Worm (Caenorhabditis elegans) whole organism, L1 larva: ENCODE data around the gene nhr-28.

Experiments used
- alr-1 ChIP-seq: fragments of 200-800 bp; sonication (Bioruptor generic); optimal IDR thresholded peaks from 2 replicates; lab custom pipeline; 2018; ENCODE audit warnings: borderline replicate concordance, mild to moderate bottlenecking, missing genetic modification characterization, missing compliant biosample characterization
- ces-1 ChIP-seq: fragments of 150-350 bp; optimal IDR thresholded peaks from 2 replicates; lab custom pipeline; 2014; ENCODE audit warnings: missing biosample characterization, missing genetic modification reagents, missing genetic modification characterization
- dpl-1 ChIP-seq, 3 experiments: fragments of 150-350 bp in 2 of 3; sonication (generic microtip) in 1 of 3; optimal IDR thresholded peaks; 2 replicates each; lab custom pipeline; 2014 to 2017; ENCODE audit warnings: missing biosample characterization in 3 of 3, missing genetic modification characterization in 3 of 3, missing genetic modification reagents in 3 of 3
- dsc-1 ChIP-seq: sonication (generic microtip); optimal IDR thresholded peaks from 2 replicates; lab custom pipeline; 2016; ENCODE audit warnings: mild to moderate bottlenecking, missing genetic modification characterization, missing compliant biosample characterization
- elt-2 ChIP-seq: sonication (generic microtip); optimal IDR thresholded peaks from 2 replicates; lab custom pipeline; 2016; ENCODE audit warnings: missing genetic modification characterization, mild to moderate bottlenecking, inconsistent platforms, missing compliant biosample characterization, missing genetic modification reagents
- grh-1 ChIP-seq: fragments of 200-800 bp; sonication (Bioruptor generic); IDR thresholded peaks from 2 replicates; pipeline ENCODE4 v1.3.6; 2022; ENCODE audit warnings: missing genetic modification reagents, missing genetic modification characterization, missing compliant biosample characterization
- nhr-12 ChIP-seq: sonication (generic microtip); optimal IDR thresholded peaks from 2 replicates; lab custom pipeline; 2017; ENCODE audit warnings: missing biosample characterization, missing genetic modification characterization
- nhr-237 ChIP-seq: fragments of 150-350 bp; optimal IDR thresholded peaks from 2 replicates; lab custom pipeline; 2014; ENCODE audit warnings: missing biosample characterization, missing genetic modification characterization
- tlp-1 ChIP-seq: fragments of 150-350 bp; optimal IDR thresholded peaks from 2 replicates; lab custom pipeline; 2014; ENCODE audit warnings: missing biosample characterization, missing genetic modification characterization
- unc-62 ChIP-seq: fragments of 150-350 bp; optimal IDR thresholded peaks from 2 replicates; lab custom pipeline; 2014; ENCODE audit warnings: missing biosample characterization, missing genetic modification reagents, missing genetic modification characterization

DNA sequence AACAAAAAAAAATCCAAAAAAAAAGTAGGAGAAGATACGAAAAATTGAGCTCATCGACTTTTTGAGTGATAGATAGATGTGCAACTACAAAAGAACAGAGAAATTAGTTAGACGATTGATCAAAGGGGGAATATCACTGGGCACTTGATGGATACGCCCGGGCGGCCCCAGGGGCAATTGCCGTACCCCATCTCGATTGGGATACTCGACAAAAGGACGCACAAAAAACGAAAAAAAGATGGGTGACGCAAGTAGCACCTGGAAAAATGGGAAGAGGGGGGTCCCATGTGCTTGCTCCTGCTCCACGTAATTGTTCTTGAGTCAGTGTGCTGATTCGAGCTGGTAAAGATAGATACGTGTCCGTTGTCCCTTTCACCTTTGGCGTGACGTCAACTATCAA, 6.2 kb downstream of the nhr-28 start:
- TF ChIP-seq alr-1 (tag; lab: Kevin White, UChicago) (no peak), ces-1 (GFP tag; lab: Kevin White, UChicago) (no peak), elt-2 (no peak), tlp-1 (no peak), dpl-1 (GFP tag; optimal IDR thresholded peaks at IDR 0.05; lab: Kevin White, UChicago) (no peak), nhr-12 (tag; lab: Kevin White, UChicago) (no peak), nhr-237 (tag; lab: Kevin White, UChicago) (no peak), grh-1 (GFP tag; lab: Robert Waterston, UW) (no peak), dsc-1 (tag; lab: Kevin White, UChicago) (no peak), unc-62 (GFP tag; lab: Kevin White, UChicago) (no peak)
